Fruit fly (Drosophila melanogaster) whole organism, embryonic: ENCODE results near the gene baf.

Experiments used
- Aef1 ChIP-seq: fragments of 200-800 bp; sonication (Bioruptor generic); IDR thresholded peaks from 3 replicates; pipeline ENCODE4 v1.3.6; 2022; ENCODE audit warnings: missing biosample characterization, missing genetic modification characterization
- Atf6 ChIP-seq: fragments of 200-800 bp; sonication (Bioruptor generic); IDR thresholded peaks from 2 replicates; pipeline ENCODE4 v1.3.6; 2022; ENCODE audit warnings: missing biosample characterization, missing genetic modification characterization
- BEAF-32 ChIP-seq: fragments of 200-800 bp; sonication (Bioruptor generic); optimal IDR thresholded peaks from 3 replicates; lab custom pipeline; 2017; ENCODE audit warnings: missing biosample characterization, missing genetic modification characterization, mild to moderate bottlenecking, moderate library complexity, missing genetic modification reagents
- CG10431 ChIP-seq: fragments of 200-800 bp; sonication (Bioruptor generic); optimal IDR thresholded peaks from 3 replicates; lab custom pipeline; 2018; ENCODE audit warnings: missing biosample characterization, mild to moderate bottlenecking, missing genetic modification characterization
- CG11695 ChIP-seq: fragments of 200-800 bp; sonication (Bioruptor generic); IDR thresholded peaks from 3 replicates; pipeline ENCODE4 v1.3.6; 2022; ENCODE audit warnings: missing biosample characterization, missing genetic modification characterization
- CG11723 ChIP-seq: fragments of 200-800 bp; sonication (Bioruptor generic); optimal IDR thresholded peaks from 2 replicates; lab custom pipeline; 2017; ENCODE audit warnings: missing biosample characterization, mild to moderate bottlenecking, missing genetic modification characterization
- CG12155 ChIP-seq: fragments of 200-800 bp; sonication (Bioruptor generic); optimal IDR thresholded peaks from 3 replicates; lab custom pipeline; 2016; ENCODE audit warnings: missing biosample characterization, missing genetic modification characterization
- CG13287 ChIP-seq: fragments of 200-800 bp; sonication (Bioruptor generic); IDR thresholded peaks from 2 replicates; pipeline ENCODE4 v1.3.6; 2022; ENCODE audit warnings: missing biosample characterization, missing genetic modification characterization; ENCODE audit not compliant: partially characterized antibody
- CG13775 ChIP-seq: fragments of 200-800 bp; sonication (Bioruptor generic); optimal IDR thresholded peaks from 3 replicates; lab custom pipeline; 2017; ENCODE audit warnings: missing biosample characterization, mild to moderate bottlenecking, missing genetic modification characterization
- CG14014 ChIP-seq: fragments of 200-800 bp; sonication (Bioruptor generic); IDR thresholded peaks from 2 replicates; pipeline ENCODE4 v1.3.6; 2022; ENCODE audit warnings: missing biosample characterization, missing genetic modification characterization
- CG1529 ChIP-seq: fragments of 200-800 bp; sonication (Bioruptor generic); optimal IDR thresholded peaks from 3 replicates; lab custom pipeline; 2018; ENCODE audit warnings: missing biosample characterization, missing genetic modification characterization
- CG16863 ChIP-seq: fragments of 200-800 bp; sonication (Bioruptor generic); optimal IDR thresholded peaks from 3 replicates; lab custom pipeline; 2016; ENCODE audit warnings: missing biosample characterization, missing genetic modification characterization
- CG17328 ChIP-seq: fragments of 200-800 bp; sonication (Bioruptor generic); IDR thresholded peaks from 2 replicates; pipeline ENCODE4 v1.3.6; 2022; ENCODE audit warnings: missing biosample characterization, missing genetic modification characterization
- CG17829 ChIP-seq: fragments of 200-800 bp; optimal IDR thresholded peaks from 2 replicates; lab custom pipeline; 2019; ENCODE audit warnings: missing biosample characterization, mild to moderate bottlenecking, missing genetic modification characterization, moderate library complexity
- CG17912 ChIP-seq: fragments of 200-800 bp; sonication (Bioruptor generic); optimal IDR thresholded peaks from 2 replicates; lab custom pipeline; 2018; ENCODE audit warnings: missing biosample characterization, mild to moderate bottlenecking, missing genetic modification characterization
- CG2202 ChIP-seq: fragments of 200-800 bp; sonication (Bioruptor generic); optimal IDR thresholded peaks from 2 replicates; lab custom pipeline; 2018; ENCODE audit warnings: missing biosample characterization, mild to moderate bottlenecking, missing genetic modification characterization
- CG30403 ChIP-seq: fragments of 200-800 bp; sonication (Bioruptor generic); optimal IDR thresholded peaks from 3 replicates; lab custom pipeline; 2016; ENCODE audit warnings: missing biosample characterization, missing genetic modification characterization
- CG6654 ChIP-seq: fragments of 200-800 bp; sonication (Bioruptor generic); optimal IDR thresholded peaks from 2 replicates; lab custom pipeline; 2017; ENCODE audit warnings: missing biosample characterization, mild to moderate bottlenecking, missing genetic modification characterization
- CG6791 ChIP-seq: fragments of 200-800 bp; sonication (Bioruptor generic); IDR thresholded peaks from 3 replicates; pipeline ENCODE4 v1.3.6; 2022; ENCODE audit warnings: missing biosample characterization, missing genetic modification characterization; ENCODE audit not compliant: partially characterized antibody
- CG8924 ChIP-seq: fragments of 200-800 bp; optimal IDR thresholded peaks from 3 replicates; lab custom pipeline; 2019; ENCODE audit warnings: missing biosample characterization, mild to moderate bottlenecking, missing genetic modification characterization, moderate library complexity
- Dek ChIP-seq: fragments of 200-800 bp; sonication (Bioruptor generic); optimal IDR thresholded peaks from 3 replicates; lab custom pipeline; 2019; ENCODE audit warnings: missing biosample characterization, mild to moderate bottlenecking, missing genetic modification characterization, moderate library complexity
- Doc2 ChIP-seq: fragments of 200-800 bp; sonication (Bioruptor generic); IDR thresholded peaks from 2 replicates; pipeline ENCODE4 v1.3.6; 2022; ENCODE audit warnings: missing biosample characterization, missing genetic modification characterization
- Doc3 ChIP-seq: fragments of 200-800 bp; sonication (Bioruptor generic); IDR thresholded peaks from 3 replicates; pipeline ENCODE4 v1.3.6; 2022; ENCODE audit warnings: missing biosample characterization, missing genetic modification characterization; ENCODE audit not compliant: partially characterized antibody
- Ets65A ChIP-seq: fragments of 200-800 bp; sonication (Bioruptor generic); peaks from one replicate; lab custom pipeline; 2016; ENCODE audit warnings: missing biosample characterization, missing genetic modification characterization
- NFAT ChIP-seq: fragments of 200-800 bp; sonication (Bioruptor generic); IDR thresholded peaks from 2 replicates; pipeline ENCODE4 v1.3.6; 2022; ENCODE audit warnings: missing biosample characterization, missing genetic modification characterization
- Scr ChIP-seq: fragments of 200-800 bp; sonication (Bioruptor generic); IDR thresholded peaks from 2 replicates; pipeline ENCODE4 v1.3.6; 2022; ENCODE audit warnings: missing biosample characterization, missing genetic modification characterization; ENCODE audit not compliant: partially characterized antibody
- Sin3A ChIP-seq: fragments of >200 bp; optimal IDR thresholded peaks from 2 replicates; lab custom pipeline; 2018
- Sry-β ChIP-seq: fragments of 200-800 bp; sonication (Bioruptor generic); optimal IDR thresholded peaks from 2 replicates; lab custom pipeline; 2018; ENCODE audit warnings: missing biosample characterization, mild to moderate bottlenecking, missing genetic modification characterization, moderate library complexity
- Taf1 ChIP-seq: fragments of 200-800 bp; sonication (Bioruptor generic); IDR thresholded peaks from 2 replicates; pipeline ENCODE4 v1.3.6; 2022; ENCODE audit warnings: missing biosample characterization, missing genetic modification characterization
- Vsx1 ChIP-seq: fragments of 200-800 bp; sonication (Bioruptor generic); optimal IDR thresholded peaks from 2 replicates; lab custom pipeline; 2017; ENCODE audit warnings: missing biosample characterization, mild to moderate bottlenecking, missing genetic modification characterization, missing genetic modification reagents
- br ChIP-seq: fragments of >200 bp; optimal IDR thresholded peaks from 2 replicates; lab custom pipeline; 2017
- bsh ChIP-seq, 2 experiments: fragments of 200-800 bp; sonication (Bioruptor generic); optimal IDR thresholded peaks; 2 replicates each; lab custom pipeline; 2017 to 2018; ENCODE audit warnings: mild to moderate bottlenecking in 2 of 2, missing biosample characterization in 2 of 2, missing genetic modification characterization in 2 of 2, moderate library complexity in 1 of 2
- chif ChIP-seq, 2 experiments: fragments of 200-800 bp; sonication (Bioruptor generic); optimal IDR thresholded peaks; 3 replicates each; lab custom pipeline; 2016; ENCODE audit warnings: missing biosample characterization in 2 of 2, missing genetic modification characterization in 2 of 2
- crol ChIP-seq: fragments of 200-800 bp; sonication (Bioruptor generic); IDR thresholded peaks from 2 replicates; pipeline ENCODE4 v1.3.6; 2022; ENCODE audit warnings: missing biosample characterization, missing genetic modification characterization
- disco-r ChIP-seq: fragments of 200-800 bp; sonication (Bioruptor generic); optimal IDR thresholded peaks from 2 replicates; lab custom pipeline; 2016; ENCODE audit warnings: missing biosample characterization, missing genetic modification characterization
- gro ChIP-seq: fragments of 200-800 bp; sonication (Bioruptor generic); optimal IDR thresholded peaks from 2 replicates; lab custom pipeline; 2016; ENCODE audit warnings: missing biosample characterization, missing genetic modification characterization
- h ChIP-seq: fragments of >200 bp; optimal IDR thresholded peaks from 2 replicates; lab custom pipeline; 2017
- inv ChIP-seq: fragments of 200-800 bp; sonication (Bioruptor generic); IDR thresholded peaks from 2 replicates; pipeline ENCODE4 v1.3.6; 2022; ENCODE audit warnings: missing biosample characterization, missing genetic modification characterization; ENCODE audit not compliant: partially characterized antibody
- kay ChIP-seq: fragments of 200-800 bp; sonication (Bioruptor generic); optimal IDR thresholded peaks from 2 replicates; lab custom pipeline; 2016; ENCODE audit warnings: missing biosample characterization, missing genetic modification characterization
- lbe ChIP-seq: fragments of 200-800 bp; sonication (Bioruptor generic); optimal IDR thresholded peaks from 2 replicates; lab custom pipeline; 2016; ENCODE audit warnings: missing biosample characterization, mild to moderate bottlenecking, missing genetic modification characterization
- lmd ChIP-seq: fragments of 200-800 bp; sonication (Bioruptor generic); IDR thresholded peaks from 2 replicates; pipeline ENCODE4 v1.3.6; 2022; ENCODE audit warnings: missing biosample characterization, missing genetic modification characterization
- maf-S ChIP-seq: fragments of 200-800 bp; sonication (Bioruptor generic); optimal IDR thresholded peaks from 2 replicates; lab custom pipeline; 2016; ENCODE audit warnings: missing biosample characterization, missing genetic modification characterization
- oc ChIP-seq: fragments of 200-800 bp; sonication (Bioruptor generic); optimal IDR thresholded peaks from 2 replicates; lab custom pipeline; 2018; ENCODE audit warnings: missing biosample characterization, mild to moderate bottlenecking, missing genetic modification characterization, moderate library complexity
- odd ChIP-seq: fragments of 200-800 bp; sonication (Bioruptor generic); optimal IDR thresholded peaks from 2 replicates; lab custom pipeline; 2017; ENCODE audit warnings: missing biosample characterization, mild to moderate bottlenecking, missing genetic modification characterization
- pan ChIP-seq, 4 experiments: fragments of >200 bp in 3 of 4; fragments of 200-800 bp in 1 of 4; sonication (Bioruptor generic) in 1 of 4; optimal IDR thresholded peaks in 3 of 4; IDR thresholded peaks in 1 of 4; 2 replicates each; pipeline versions ENCODE4 v1.3.6 to Lab custom; 2017 to 2022; ENCODE audit warnings: missing biosample characterization in 2 of 4, missing genetic modification characterization in 2 of 4, mixed read lengths in 1 of 4
- prd ChIP-seq, 3 experiments: fragments of >200 bp in 2 of 3; fragments of 200-800 bp in 1 of 3; sonication (Bioruptor generic) in 1 of 3; optimal IDR thresholded peaks in 2 of 3; IDR thresholded peaks in 1 of 3; 2 replicates in 2 of 3; 3 replicates in 1 of 3; pipeline versions ENCODE4 v1.3.6 to Lab custom; 2017 to 2022; ENCODE audit warnings: missing biosample characterization in 1 of 3, missing genetic modification characterization in 1 of 3
- pum ChIP-seq: fragments of 200-800 bp; sonication (Bioruptor generic); optimal IDR thresholded peaks from 2 replicates; lab custom pipeline; 2016; ENCODE audit warnings: missing biosample characterization, missing genetic modification characterization
- repo ChIP-seq: fragments of 200-800 bp; sonication (Bioruptor generic); optimal IDR thresholded peaks from 2 replicates; lab custom pipeline; 2016; ENCODE audit warnings: missing biosample characterization, missing genetic modification characterization
- slbo ChIP-seq: fragments of 200-800 bp; sonication (Bioruptor generic); IDR thresholded peaks from 2 replicates; pipeline ENCODE4 v1.3.6; 2022; ENCODE audit warnings: missing biosample characterization, missing genetic modification characterization
- ttk ChIP-seq: fragments of 200-800 bp; sonication (Bioruptor generic); IDR thresholded peaks from 2 replicates; pipeline ENCODE4 v2.1.2; 2022; ENCODE audit warnings: missing biosample characterization, missing genetic modification characterization

baf gene

DNA sequence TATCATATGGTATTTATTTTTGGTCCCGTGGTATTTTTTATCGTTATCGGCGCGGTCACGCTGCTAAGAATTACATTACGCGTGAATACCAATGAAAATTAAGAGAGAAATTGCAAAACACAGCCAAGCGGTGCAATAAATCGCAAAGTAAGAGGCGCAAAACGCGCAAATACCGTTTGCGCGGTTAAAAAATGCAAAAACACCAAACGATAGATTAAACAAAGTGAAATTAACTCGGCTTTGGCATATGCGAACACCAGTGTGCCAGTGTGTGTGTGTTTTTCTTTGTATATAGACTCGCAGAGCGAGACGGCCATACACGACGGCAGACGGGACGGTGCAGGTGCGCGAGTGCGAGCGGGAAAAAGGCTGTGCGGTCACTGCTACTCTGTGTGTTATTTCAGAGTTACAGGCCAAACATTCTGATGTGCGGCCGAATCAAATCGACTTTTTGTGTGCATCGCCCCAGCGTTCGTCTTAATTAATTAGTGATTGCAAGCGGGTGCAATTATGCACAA, 1.5 kb downstream of the baf start, which contains the start of gene Cka (continued):
- TF ChIP-seq oc (tag; lab: Kevin White, UChicago) (no peak), CG8924 (tag; lab: Kevin White, UChicago) (peak; percentile 32), crol (peak; percentile 38; the same call in 1 of the 2 replicates), Scr (GFP tag; lab: Robert Waterston, UW) (peak; percentile 8; the same call in 1 of the 2 replicates), inv (no peak; the same call in 1 of the 2 replicates), Doc3 (no peak), CG1529 (GFP tag; lab: Kevin White, UChicago) (no peak), CG17829 (peak; percentile 17), odd (no peak), CG11695 (GFP tag; lab: Robert Waterston, UW) (no peak), bsh (GFP tag; optimal IDR thresholded peaks at IDR 0.05; lab: Kevin White, UChicago) (peak in 1 of 2 experiments; percentile 15), Sry-β (GFP tag; lab: Kevin White, UChicago) (no peak), maf-S (GFP tag; lab: Kevin White, UChicago) (no peak), kay (no peak), Atf6 (no peak), CG16863 (GFP tag; lab: Kevin White, UChicago) (no peak), NFAT (GFP tag; lab: Robert Waterston, UW) (no peak; the same call in 1 of the 2 replicates), CG14014 (GFP tag; lab: Robert Waterston, UW) (no peak), disco-r (GFP tag; lab: Kevin White, UChicago) (no peak), Sin3A (lab: Kevin White, UChicago) (peak; percentile 46), prd (optimal IDR thresholded peaks at IDR 0.05; lab: Kevin White, UChicago) (no peak), prd (GFP tag; IDR thresholded peaks at IDR 0.05; lab: Robert Waterston, UW) (peak; percentile 41; the same call in 1 of the 3 replicates), CG13287 (0 out of 2 replicates have a peak, but pooled peaks have one; percentile 17), Doc2 (GFP tag; lab: Robert Waterston, UW) (no peak), CG12155 (no peak), h (lab: Kevin White, UChicago) (no peak), pan (optimal IDR thresholded peaks at IDR 0.05; lab: Kevin White, UChicago) (no peak), pan (GFP tag; optimal IDR thresholded peaks at IDR 0.05 in 1 of 2, IDR thresholded peaks at IDR 0.05 in 1 of 2) (peak in 1 of 2 experiments; percentile 22), CG2202 (no peak), CG13775 (GFP tag; lab: Kevin White, UChicago) (no peak), lbe (GFP tag; lab: Kevin White, UChicago) (no peak), CG6791 (GFP tag; lab: Robert Waterston, UW) (no peak), Taf1 (GFP tag; lab: Robert Waterston, UW) (no peak; the same call in 1 of the 2 replicates), slbo (GFP tag; lab: Robert Waterston, UW) (0 out of 2 replicates have a peak, but pooled peaks have one; percentile 30), lmd (GFP tag; lab: Robert Waterston, UW) (no peak), BEAF-32 (GFP tag; lab: Kevin White, UChicago) (peak; percentile 25), CG17912 (no peak), Aef1 (GFP tag; lab: Robert Waterston, UW) (no peak), CG17328 (GFP tag; lab: Robert Waterston, UW) (no peak), chif (GFP tag; optimal IDR thresholded peaks at IDR 0.05; lab: Kevin White, UChicago) (no peak), CG6654 (GFP tag; lab: Kevin White, UChicago) (no peak), pum (GFP tag; lab: Kevin White, UChicago) (no peak), gro (GFP tag; lab: Kevin White, UChicago) (no peak), CG30403 (GFP tag; lab: Kevin White, UChicago) (no peak), Vsx1 (GFP tag; lab: Kevin White, UChicago) (no peak), ttk (GFP tag; lab: Robert Waterston, UW) (no peak), br (no peak), Ets65A (GFP tag; lab: Kevin White, UChicago) (no peak), CG10431 (no peak), CG11723 (no peak), Dek (no peak), repo (GFP tag; lab: Kevin White, UChicago) (no peak)
